Fruit fly (Drosophila melanogaster) whole organism: ENCODE measurements around the gene CG13949.

Experiments
- CG8478 ChIP-seq: fragments of >200 bp; optimal IDR thresholded peaks from 2 replicates; lab custom pipeline; 2018; ENCODE audit warnings: inconsistent platforms
- Dll ChIP-seq: fragments of >200 bp; optimal IDR thresholded peaks from 2 replicates; lab custom pipeline; 2017
- EcR ChIP-seq, 2 experiments: fragments of >200 bp; optimal IDR thresholded peaks; 2 replicates each; lab custom pipeline; 2017; ENCODE audit warnings: missing biosample characterization in 2 of 2, missing genetic modification characterization in 2 of 2, missing genetic modification reagents in 2 of 2
- pan ChIP-seq: fragments of >200 bp; optimal IDR thresholded peaks from 2 replicates; lab custom pipeline; 2017
- psq ChIP-seq: fragments of >200 bp; optimal IDR thresholded peaks from 2 replicates; lab custom pipeline; 2017
- usp ChIP-seq: fragments of >200 bp; optimal IDR thresholded peaks from 2 replicates; lab custom pipeline; 2017; ENCODE audit warnings: missing biosample characterization, missing genetic modification characterization, mixed read lengths

Gene CG13949

dm6 chr2L:827049-827448, 28.1 kb upstream of the CG13949 start:
- TF ChIP-seq Dll (lab: Kevin White, UChicago) = no peak
- TF ChIP-seq pan (lab: Kevin White, UChicago) = no peak
- no peak for TF ChIP-seq psq (lab: Kevin White, UChicago)
- no peak for TF ChIP-seq usp
- TF ChIP-seq EcR (GFP tag; optimal IDR thresholded peaks at IDR 0.05; lab: Kevin White, UChicago) = no peak
- TF ChIP-seq CG8478 = no peak

dm6 chr2L:827516-828362, 27.4 kb upstream of the CG13949 start:
- TF ChIP-seq CG8478 = no peak
- no peak for TF ChIP-seq Dll (lab: Kevin White, UChicago)
- no peak for TF ChIP-seq EcR (GFP tag; optimal IDR thresholded peaks at IDR 0.05; lab: Kevin White, UChicago)
- no peak for TF ChIP-seq psq (lab: Kevin White, UChicago)
- TF ChIP-seq usp = no peak
- TF ChIP-seq pan (lab: Kevin White, UChicago) = no peak

DNA sequence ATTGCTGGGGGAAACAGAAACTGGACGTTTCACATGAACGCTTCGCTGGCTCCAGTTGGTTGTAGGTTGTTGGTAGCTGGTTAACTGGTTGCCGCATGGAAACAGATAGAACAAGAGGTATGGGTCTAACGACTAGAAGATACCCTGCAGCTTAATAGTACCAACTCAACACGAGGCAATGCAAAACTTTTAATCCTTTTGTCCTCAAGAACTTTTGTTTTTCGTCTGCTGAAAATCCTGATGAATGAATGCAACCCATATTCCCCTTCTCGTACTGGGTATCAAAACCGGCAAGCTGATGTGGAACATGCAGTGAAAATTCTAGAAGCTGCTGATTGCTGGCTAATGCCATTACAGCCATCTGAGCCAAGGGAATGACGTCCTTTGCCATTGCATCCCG, 17.1 kb upstream of the CG13949 start:
- TF ChIP-seq EcR (GFP tag; optimal IDR thresholded peaks at IDR 0.05; lab: Kevin White, UChicago) (no peak), pan (lab: Kevin White, UChicago) (peak; percentile 56)

DNA sequence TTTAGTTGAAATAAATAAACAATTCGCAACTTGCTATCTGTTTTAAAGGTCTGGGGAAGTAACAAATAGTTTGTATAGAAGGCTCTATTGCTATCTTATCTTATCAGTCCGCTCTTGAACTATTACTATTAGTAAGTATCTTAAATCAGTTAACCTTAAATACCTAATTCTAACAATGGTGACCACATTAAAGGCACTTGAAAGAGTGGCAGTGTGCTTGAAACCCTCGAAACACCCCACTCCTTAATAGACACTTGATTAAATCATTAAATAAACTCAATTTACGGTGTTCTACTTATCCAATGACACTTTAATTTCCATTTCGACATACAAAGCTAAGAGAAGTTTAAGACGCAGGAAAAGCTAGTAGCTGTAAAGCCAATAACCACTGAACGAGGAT, 16.4 kb upstream of the CG13949 start:
- TF ChIP-seq psq (lab: Kevin White, UChicago) (no peak), pan (lab: Kevin White, UChicago) (no peak), CG8478 (no peak), Dll (lab: Kevin White, UChicago) (no peak), usp (no peak), EcR (GFP tag; optimal IDR thresholded peaks at IDR 0.05; lab: Kevin White, UChicago) (no peak)

DNA sequence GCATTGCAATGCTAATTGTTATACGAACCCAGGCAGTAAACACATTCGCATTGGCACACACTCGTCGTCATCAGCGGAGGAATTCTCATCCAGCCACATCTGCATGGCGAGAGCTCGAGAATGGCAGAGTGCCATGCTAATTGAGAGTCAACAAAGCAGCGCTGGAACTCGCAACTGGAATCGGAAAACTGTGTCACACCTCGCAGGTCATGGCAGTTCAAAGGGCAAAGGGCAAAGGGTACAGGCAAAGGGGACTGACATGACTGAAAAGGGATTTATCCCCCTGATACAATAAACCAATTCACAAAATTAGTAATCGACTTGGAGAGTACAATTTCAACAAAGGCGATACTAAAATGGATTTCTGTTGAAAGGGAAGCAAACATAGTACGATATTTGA, 15.1 kb upstream of the CG13949 start:
- no peak for TF ChIP-seq Dll (lab: Kevin White, UChicago)
- TF ChIP-seq EcR (GFP tag; optimal IDR thresholded peaks at IDR 0.05; lab: Kevin White, UChicago) = peak in 1 of 2 experiments; percentile 19
- no peak for TF ChIP-seq usp

dm6 chr2L:840716-841115, 14.4 kb upstream of the CG13949 start:
- TF ChIP-seq Dll (lab: Kevin White, UChicago) = no peak
- no peak for TF ChIP-seq pan (lab: Kevin White, UChicago)
- no peak for TF ChIP-seq psq (lab: Kevin White, UChicago)
- no peak for TF ChIP-seq EcR (GFP tag; optimal IDR thresholded peaks at IDR 0.05; lab: Kevin White, UChicago)
- no peak for TF ChIP-seq usp
- TF ChIP-seq CG8478 = no peak

- no peak for TF ChIP-seq usp
- no peak for TF ChIP-seq pan (lab: Kevin White, UChicago)
- TF ChIP-seq EcR (GFP tag; optimal IDR thresholded peaks at IDR 0.05; lab: Kevin White, UChicago) = no peak
- TF ChIP-seq CG8478 = no peak
- TF ChIP-seq psq (lab: Kevin White, UChicago) = no peak
- no peak for TF ChIP-seq Dll (lab: Kevin White, UChicago)
These were observed 13.4 kb upstream of the CG13949 start for dm6 chr2L:841708-842107.

DNA sequence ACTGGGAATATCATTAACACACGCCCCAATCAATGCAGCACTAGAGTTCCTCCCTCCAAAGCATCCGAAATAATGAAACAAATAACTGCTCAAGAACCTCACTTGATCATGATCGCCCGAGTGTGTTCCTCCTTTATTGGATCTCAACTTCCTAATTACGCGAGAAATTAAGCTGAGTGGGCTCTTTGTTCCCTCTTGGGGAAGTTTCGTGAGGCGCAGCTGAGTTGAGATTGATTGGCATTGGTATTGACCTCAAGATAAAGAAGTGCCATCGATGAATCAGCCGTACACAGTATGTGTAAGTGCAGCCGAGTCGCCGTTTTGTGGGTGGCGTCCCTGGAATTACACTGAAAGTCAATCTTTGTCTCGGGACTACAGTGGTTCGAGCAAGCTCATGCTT, 12.3 kb upstream of the CG13949 start:
- TF ChIP-seq EcR (GFP tag; optimal IDR thresholded peaks at IDR 0.05; lab: Kevin White, UChicago) (no peak), Dll (lab: Kevin White, UChicago) (no peak), usp (no peak), psq (lab: Kevin White, UChicago) (no peak), pan (lab: Kevin White, UChicago) (no peak), CG8478 (no peak)

- TF ChIP-seq pan (lab: Kevin White, UChicago) = peak; percentile 41
- TF ChIP-seq psq (lab: Kevin White, UChicago) = no peak
These were observed 11.8 kb upstream of the CG13949 start for dm6 chr2L:843301-843700.

DNA sequence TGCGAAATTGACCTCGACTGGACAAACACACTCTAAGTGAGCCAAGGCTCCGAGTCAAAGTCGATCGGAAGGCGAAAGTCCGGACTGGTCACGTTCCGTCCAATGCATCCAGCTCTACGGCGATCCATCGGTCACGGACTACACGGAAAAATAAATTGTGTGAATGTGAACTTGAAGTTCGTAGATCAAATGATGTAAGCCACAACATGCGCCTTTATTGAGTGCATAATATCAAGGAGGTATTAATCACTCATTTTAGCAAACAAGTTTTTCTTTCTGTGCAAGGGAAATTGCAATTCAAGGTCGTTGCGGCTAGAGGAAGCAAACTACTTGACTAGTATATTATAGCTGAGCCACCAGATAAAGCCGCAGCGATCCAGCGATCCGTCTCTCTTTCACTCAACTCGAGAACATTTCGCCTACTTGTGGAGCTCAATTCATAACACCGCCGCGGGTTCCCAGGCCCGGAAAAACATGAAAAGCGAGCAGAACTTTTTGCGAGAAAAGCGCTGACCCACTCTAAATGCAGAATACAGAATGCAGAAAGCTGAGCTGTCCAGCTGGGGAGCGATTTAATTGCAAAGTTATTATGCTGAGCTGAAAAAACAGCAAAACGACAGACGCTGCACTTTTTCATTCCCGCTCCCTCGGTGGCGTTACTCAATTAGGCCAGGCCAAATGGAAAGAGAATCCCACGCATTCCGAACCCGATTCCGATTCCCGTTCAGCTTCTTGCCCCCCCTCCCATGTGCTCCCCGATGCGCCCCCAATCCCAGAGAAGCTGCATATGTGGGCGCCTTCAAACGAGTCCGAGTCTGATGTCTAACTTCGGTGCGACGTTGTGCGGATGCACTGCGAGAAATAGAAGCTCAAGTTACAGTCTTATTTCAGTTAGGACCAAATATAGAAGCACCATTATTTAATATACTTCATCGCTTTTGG, 11.0 kb upstream of the CG13949 start:
- TF ChIP-seq pan (lab: Kevin White, UChicago) (no peak), psq (lab: Kevin White, UChicago) (no peak), EcR (GFP tag; optimal IDR thresholded peaks at IDR 0.05; lab: Kevin White, UChicago) (no peak), CG8478 (no peak), Dll (lab: Kevin White, UChicago) (no peak), usp (no peak)

- TF ChIP-seq Dll (lab: Kevin White, UChicago) (no peak), psq (lab: Kevin White, UChicago) (no peak), EcR (GFP tag; optimal IDR thresholded peaks at IDR 0.05; lab: Kevin White, UChicago) (no peak), CG8478 (no peak), pan (lab: Kevin White, UChicago) (no peak), usp (no peak)
These were observed 9.7 kb upstream of the CG13949 start for dm6 chr2L:845341-846004.
